Fruit fly (Drosophila melanogaster) whole organism, embryonic: ENCODE results near the gene Ing5.

Experiments used
- Asciz ChIP-seq: fragments of 200-800 bp; sonication (Bioruptor generic); optimal IDR thresholded peaks from 2 replicates; lab custom pipeline; 2017; ENCODE audit warnings: missing biosample characterization, mild to moderate bottlenecking, missing genetic modification characterization, missing genetic modification reagents
- Blimp-1 ChIP-seq: fragments of 200-800 bp; sonication (Bioruptor generic); optimal IDR thresholded peaks from 3 replicates; lab custom pipeline; 2018; ENCODE audit warnings: missing biosample characterization, missing genetic modification characterization, mild to moderate bottlenecking, moderate library complexity, missing genetic modification reagents
- CG10565 ChIP-seq: fragments of 200-800 bp; sonication (Bioruptor generic); optimal IDR thresholded peaks from 3 replicates; lab custom pipeline; 2016; ENCODE audit warnings: missing biosample characterization, mild to moderate bottlenecking, missing genetic modification characterization
- CG11247 ChIP-seq: fragments of 200-800 bp; sonication (Bioruptor generic); IDR thresholded peaks from 2 replicates; pipeline ENCODE4 v1.3.6; 2022; ENCODE audit warnings: missing biosample characterization, missing genetic modification characterization
- CG12104 ChIP-seq: fragments of 200-800 bp; sonication (Bioruptor generic); optimal IDR thresholded peaks from 3 replicates; lab custom pipeline; 2016; ENCODE audit warnings: missing biosample characterization, missing genetic modification characterization
- CG12744 ChIP-seq: fragments of 200-800 bp; sonication (Bioruptor generic); optimal IDR thresholded peaks from 2 replicates; lab custom pipeline; 2016; ENCODE audit warnings: missing biosample characterization, missing genetic modification characterization
- CG16815 ChIP-seq: fragments of 200-800 bp; sonication (Bioruptor generic); optimal IDR thresholded peaks from 3 replicates; lab custom pipeline; 2017; ENCODE audit warnings: missing biosample characterization, mild to moderate bottlenecking, missing genetic modification characterization
- CG17359 ChIP-seq: fragments of 200-800 bp; sonication (Bioruptor generic); optimal IDR thresholded peaks from 3 replicates; lab custom pipeline; 2018; ENCODE audit warnings: missing biosample characterization, mild to moderate bottlenecking, missing genetic modification characterization, moderate library complexity
- CG17612 ChIP-seq: fragments of 200-800 bp; sonication (Bioruptor generic); IDR thresholded peaks from 2 replicates; pipeline ENCODE4 v1.3.6; 2022; ENCODE audit warnings: missing biosample characterization, missing genetic modification characterization
- CG18476 ChIP-seq: fragments of 200-800 bp; sonication (Bioruptor generic); optimal IDR thresholded peaks from 2 replicates; lab custom pipeline; 2016; ENCODE audit warnings: missing biosample characterization, mild to moderate bottlenecking, missing genetic modification characterization
- CG18599 ChIP-seq: fragments of 200-800 bp; sonication (Bioruptor generic); optimal IDR thresholded peaks from 3 replicates; lab custom pipeline; 2017; ENCODE audit warnings: missing biosample characterization, missing genetic modification characterization, mild to moderate bottlenecking, moderate library complexity, missing genetic modification reagents
- CG18764 ChIP-seq: fragments of 200-800 bp; sonication (Bioruptor generic); optimal IDR thresholded peaks from 3 replicates; lab custom pipeline; 2016; ENCODE audit warnings: missing biosample characterization, missing genetic modification characterization
- CG2129 ChIP-seq: fragments of 200-800 bp; sonication (Bioruptor generic); IDR thresholded peaks from 2 replicates; pipeline ENCODE4 v1.3.6; 2022; ENCODE audit warnings: missing biosample characterization, missing genetic modification characterization; ENCODE audit not compliant: partially characterized antibody
- CG42726 ChIP-seq: fragments of 200-800 bp; sonication (Bioruptor generic); IDR thresholded peaks from 2 replicates; pipeline ENCODE4 v1.3.6; 2022; ENCODE audit warnings: missing biosample characterization, missing genetic modification characterization; ENCODE audit not compliant: partially characterized antibody
- CG4707 ChIP-seq: fragments of 200-800 bp; sonication (Bioruptor generic); optimal IDR thresholded peaks from 2 replicates; lab custom pipeline; 2018; ENCODE audit warnings: missing biosample characterization, mild to moderate bottlenecking, missing genetic modification characterization, moderate library complexity
- CG6175 ChIP-seq: fragments of 200-800 bp; sonication (Bioruptor generic); IDR thresholded peaks from 3 replicates; pipeline ENCODE4 v1.3.6; 2022; ENCODE audit warnings: missing biosample characterization, missing genetic modification characterization
- CG7271 ChIP-seq: fragments of 200-800 bp; sonication (Bioruptor generic); optimal IDR thresholded peaks from 2 replicates; lab custom pipeline; 2018; ENCODE audit warnings: missing biosample characterization, mild to moderate bottlenecking, missing genetic modification characterization, moderate library complexity
- CG7556 ChIP-seq: fragments of 200-800 bp; sonication (Bioruptor generic); optimal IDR thresholded peaks from 2 replicates; lab custom pipeline; 2017; ENCODE audit warnings: missing biosample characterization, mild to moderate bottlenecking, missing genetic modification characterization
- CG7839 ChIP-seq: fragments of 200-800 bp; sonication (Bioruptor generic); optimal IDR thresholded peaks from 3 replicates; lab custom pipeline; 2018; ENCODE audit warnings: missing biosample characterization, mild to moderate bottlenecking, missing genetic modification characterization, moderate library complexity
- CG8388 ChIP-seq: fragments of 200-800 bp; sonication (Bioruptor generic); optimal IDR thresholded peaks from 2 replicates; lab custom pipeline; 2019; ENCODE audit warnings: missing biosample characterization, mild to moderate bottlenecking, missing genetic modification characterization, moderate library complexity
- Dek ChIP-seq: fragments of 200-800 bp; sonication (Bioruptor generic); optimal IDR thresholded peaks from 3 replicates; lab custom pipeline; 2019; ENCODE audit warnings: missing biosample characterization, mild to moderate bottlenecking, missing genetic modification characterization, moderate library complexity
- Dfd ChIP-seq, 2 experiments: fragments of >200 bp; optimal IDR thresholded peaks; 2 replicates each; lab custom pipeline; 2017; ENCODE audit warnings: missing biosample characterization in 2 of 2, missing genetic modification characterization in 2 of 2
- Doc2 ChIP-seq: fragments of 200-800 bp; sonication (Bioruptor generic); IDR thresholded peaks from 2 replicates; pipeline ENCODE4 v1.3.6; 2022; ENCODE audit warnings: missing biosample characterization, missing genetic modification characterization
- E2f2 ChIP-seq: fragments of 200-800 bp; sonication (Bioruptor generic); IDR thresholded peaks from 2 replicates; pipeline ENCODE4 v1.3.6; 2022; ENCODE audit warnings: missing biosample characterization, missing genetic modification characterization
- ERR ChIP-seq: fragments of 200-800 bp; sonication (Bioruptor generic); optimal IDR thresholded peaks from 2 replicates; lab custom pipeline; 2016; ENCODE audit warnings: missing biosample characterization, missing genetic modification characterization
- Elba2 ChIP-seq: fragments of 200-800 bp; sonication (Bioruptor generic); optimal IDR thresholded peaks from 3 replicates; lab custom pipeline; 2016; ENCODE audit warnings: missing biosample characterization, missing genetic modification characterization
- H15 ChIP-seq: fragments of 200-800 bp; sonication (Bioruptor generic); IDR thresholded peaks from 3 replicates; pipeline ENCODE4 v1.3.6; 2022; ENCODE audit warnings: missing biosample characterization, missing genetic modification characterization
- Hmr ChIP-seq: fragments of 200-800 bp; sonication (Bioruptor generic); optimal IDR thresholded peaks from 3 replicates; lab custom pipeline; 2017; ENCODE audit warnings: mild to moderate bottlenecking, missing biosample characterization, missing genetic modification reagents, missing genetic modification characterization
- Hr39 ChIP-seq: fragments of >200 bp; optimal IDR thresholded peaks from 2 replicates; lab custom pipeline; 2017
- NC2β ChIP-seq: fragments of 200-800 bp; sonication (Bioruptor generic); optimal IDR thresholded peaks from 2 replicates; lab custom pipeline; 2016; ENCODE audit warnings: missing biosample characterization, missing genetic modification characterization
- Nf-YB ChIP-seq: fragments of 200-800 bp; sonication (Bioruptor generic); optimal IDR thresholded peaks from 3 replicates; lab custom pipeline; 2019; ENCODE audit warnings: missing biosample characterization, mild to moderate bottlenecking, missing genetic modification characterization, moderate library complexity
- YL-1 ChIP-seq: fragments of 200-800 bp; sonication (Bioruptor generic); optimal IDR thresholded peaks from 3 replicates; lab custom pipeline; 2017; ENCODE audit warnings: missing biosample characterization, mild to moderate bottlenecking, missing genetic modification characterization
- btn ChIP-seq: fragments of 200-800 bp; sonication (Bioruptor generic); optimal IDR thresholded peaks from 2 replicates; lab custom pipeline; 2016; ENCODE audit warnings: missing biosample characterization, missing genetic modification characterization
- crp ChIP-seq, 2 experiments: fragments of 200-800 bp; sonication (Bioruptor generic); optimal IDR thresholded peaks; 2 replicates in 1 of 2; 3 replicates in 1 of 2; lab custom pipeline; 2017; ENCODE audit warnings: missing biosample characterization in 2 of 2, missing genetic modification characterization in 2 of 2, mild to moderate bottlenecking in 1 of 2, moderate library complexity in 1 of 2
- dmrt99B ChIP-seq: fragments of 200-800 bp; sonication (Bioruptor generic); optimal IDR thresholded peaks from 2 replicates; lab custom pipeline; 2018; ENCODE audit warnings: missing biosample characterization, mild to moderate bottlenecking, missing genetic modification characterization, moderate library complexity
- hb ChIP-seq: fragments of 200-800 bp; sonication (Bioruptor generic); IDR thresholded peaks from 3 replicates; pipeline ENCODE4 v1.3.6; 2022; ENCODE audit warnings: missing biosample characterization, missing genetic modification characterization; ENCODE audit not compliant: partially characterized antibody
- hbn ChIP-seq: fragments of 200-800 bp; sonication (Bioruptor generic); IDR thresholded peaks from 2 replicates; pipeline ENCODE4 v1.3.6; 2022; ENCODE audit warnings: missing biosample characterization, missing genetic modification characterization; ENCODE audit not compliant: partially characterized antibody
- lbe ChIP-seq: fragments of 200-800 bp; sonication (Bioruptor generic); optimal IDR thresholded peaks from 2 replicates; lab custom pipeline; 2016; ENCODE audit warnings: missing biosample characterization, mild to moderate bottlenecking, missing genetic modification characterization
- luna ChIP-seq: fragments of 200-800 bp; sonication (Bioruptor generic); optimal IDR thresholded peaks from 2 replicates; lab custom pipeline; 2016; ENCODE audit warnings: missing biosample characterization, missing genetic modification characterization
- nau ChIP-seq: fragments of 200-800 bp; sonication (Bioruptor generic); optimal IDR thresholded peaks from 3 replicates; lab custom pipeline; 2017; ENCODE audit warnings: missing biosample characterization, mild to moderate bottlenecking, missing genetic modification characterization, missing genetic modification reagents
- nerfin-2 ChIP-seq: fragments of 200-800 bp; sonication (Bioruptor generic); IDR thresholded peaks from 2 replicates; pipeline ENCODE4 v1.3.6; 2022; ENCODE audit warnings: missing biosample characterization, missing genetic modification characterization; ENCODE audit not compliant: partially characterized antibody
- pho ChIP-seq: fragments of 200-800 bp; sonication (Bioruptor generic); optimal IDR thresholded peaks from 2 replicates; lab custom pipeline; 2016; ENCODE audit warnings: missing biosample characterization, missing genetic modification characterization
- phol ChIP-seq: fragments of 200-800 bp; sonication (Bioruptor generic); optimal IDR thresholded peaks from 3 replicates; lab custom pipeline; 2018; ENCODE audit warnings: missing biosample characterization, mild to moderate bottlenecking, missing genetic modification characterization, moderate library complexity
- sim ChIP-seq: fragments of 200-800 bp; sonication (Bioruptor generic); IDR thresholded peaks from 2 replicates; pipeline ENCODE4 v1.3.6; 2022; ENCODE audit warnings: missing biosample characterization, missing genetic modification characterization
- slou ChIP-seq: fragments of 200-800 bp; sonication (Bioruptor generic); optimal IDR thresholded peaks from 3 replicates; lab custom pipeline; 2016; ENCODE audit warnings: missing biosample characterization, missing genetic modification characterization
- sob ChIP-seq: fragments of 200-800 bp; sonication (Bioruptor generic); IDR thresholded peaks from 2 replicates; pipeline ENCODE4 v1.3.6; 2022; ENCODE audit warnings: missing biosample characterization, missing genetic modification characterization
- sr ChIP-seq: fragments of 200-800 bp; sonication (Bioruptor generic); IDR thresholded peaks from 3 replicates; pipeline ENCODE4 v1.3.6; 2022; ENCODE audit warnings: missing biosample characterization, missing genetic modification characterization
- tio ChIP-seq: fragments of 200-800 bp; sonication (Bioruptor generic); optimal IDR thresholded peaks from 2 replicates; lab custom pipeline; 2017; ENCODE audit warnings: missing biosample characterization, missing genetic modification characterization, inconsistent platforms
- wek ChIP-seq: fragments of 200-800 bp; sonication (Bioruptor generic); optimal IDR thresholded peaks from 3 replicates; lab custom pipeline; 2018; ENCODE audit warnings: missing biosample characterization, mild to moderate bottlenecking, missing genetic modification characterization, moderate library complexity
- zf30C ChIP-seq: fragments of 200-800 bp; sonication (Bioruptor generic); optimal IDR thresholded peaks from 3 replicates; lab custom pipeline; 2018; ENCODE audit warnings: missing biosample characterization, mild to moderate bottlenecking, missing genetic modification characterization

Ing5 gene

DNA sequence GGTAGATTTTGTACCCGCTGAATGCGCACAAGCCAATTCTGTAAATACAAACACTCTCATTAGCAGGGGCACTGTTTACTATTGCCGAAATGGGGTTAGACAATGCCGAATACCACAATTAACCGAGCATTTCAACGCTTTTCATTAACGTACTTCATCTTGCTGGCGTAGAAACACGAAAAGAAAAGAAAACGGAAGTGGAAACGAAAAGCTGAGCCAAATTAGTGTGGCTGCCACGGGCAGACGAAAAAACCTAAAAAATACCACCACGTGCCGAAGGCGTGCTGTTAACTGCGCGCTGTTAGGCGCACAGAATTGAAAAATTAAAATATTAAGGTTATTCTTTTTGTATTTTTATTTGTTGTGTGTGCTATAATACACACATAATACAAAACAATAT is 7.8 kb upstream of the Ing5 start, which contains the start of gene RpL24 (continued):
- TF ChIP-seq CG12104 (peak; percentile 91), CG16815 (GFP tag; lab: Kevin White, UChicago) (peak; percentile 47), sr (GFP tag; lab: Robert Waterston, UW) (peak; percentile 93), CG7839 (tag; lab: Kevin White, UChicago) (peak; percentile 86), wek (peak; percentile 98), YL-1 (GFP tag; lab: Kevin White, UChicago) (peak; percentile 99), Blimp-1 (peak; percentile 67), Dfd (GFP tag; optimal IDR thresholded peaks at IDR 0.05; lab: Kevin White, UChicago) (no peak), Dek (tag; lab: Kevin White, UChicago) (peak; percentile 74), CG7556 (GFP tag; lab: Kevin White, UChicago) (peak; percentile 71), phol (peak; percentile 83), CG4707 (GFP tag; lab: Kevin White, UChicago) (peak; percentile 91), CG2129 (GFP tag; lab: Robert Waterston, UW) (no peak), Nf-YB (GFP tag; lab: Kevin White, UChicago) (peak; percentile 77), CG11247 (peak; percentile 88), CG42726 (GFP tag; lab: Robert Waterston, UW) (peak; percentile 45; the same call in 1 of the 2 replicates), CG10565 (peak; percentile 70), crp (GFP tag; optimal IDR thresholded peaks at IDR 0.05; lab: Kevin White, UChicago) (peak in 1 of 2 experiments; percentile 63), NC2β (peak; percentile 97), Elba2 (GFP tag; lab: Kevin White, UChicago) (no peak), nerfin-2 (GFP tag; lab: Robert Waterston, UW) (no peak), Hmr (GFP tag; lab: Kevin White, UChicago) (peak; percentile 97), dmrt99B (tag; lab: Kevin White, UChicago) (peak; percentile 80), slou (GFP tag; lab: Kevin White, UChicago) (peak; percentile 83), zf30C (GFP tag; lab: Kevin White, UChicago) (peak; percentile 67), CG6175 (GFP tag; lab: Robert Waterston, UW) (peak; percentile 84; the same call in 2 of the 3 replicates), lbe (GFP tag; lab: Kevin White, UChicago) (peak; percentile 92), Asciz (peak; percentile 95), ERR (GFP tag; lab: Kevin White, UChicago) (peak; percentile 71), hbn (GFP tag; lab: Robert Waterston, UW) (no peak), CG18476 (GFP tag; lab: Kevin White, UChicago) (peak; percentile 63), CG17359 (tag; lab: Kevin White, UChicago) (peak; percentile 92), nau (GFP tag; lab: Kevin White, UChicago) (no peak), Doc2 (GFP tag; lab: Robert Waterston, UW) (no peak), CG18764 (peak; percentile 89), btn (GFP tag; lab: Kevin White, UChicago) (peak; percentile 89), CG12744 (GFP tag; lab: Kevin White, UChicago) (peak; percentile 87), CG8388 (GFP tag; lab: Kevin White, UChicago) (peak; percentile 87), CG7271 (tag; lab: Kevin White, UChicago) (peak; percentile 98), luna (GFP tag; lab: Kevin White, UChicago) (peak; percentile 92), tio (no peak), H15 (peak; percentile 87), CG17612 (GFP tag; lab: Robert Waterston, UW) (peak; percentile 71; the same call in 1 of the 2 replicates), E2f2 (GFP tag; lab: Robert Waterston, UW) (peak; percentile 82), Hr39 (lab: Kevin White, UChicago) (no peak), hb (GFP tag; lab: Robert Waterston, UW) (no peak), CG18599 (peak; percentile 95), sim (peak; percentile 85), pho (GFP tag; lab: Kevin White, UChicago) (peak; percentile 79), sob (GFP tag; lab: Robert Waterston, UW) (peak; percentile 92)
